Fruit fly (Drosophila melanogaster): ENCODE measurements around the gene axed.

The axed gene

dm6 chr3L:6576709-6577108 is 32.4 kb upstream of the axed start (continued):
- no peak for TF ChIP-seq fd102C (GFP tag; optimal IDR thresholded peaks at IDR 0.05)
- no peak for TF ChIP-seq Ets97D (GFP tag; optimal IDR thresholded peaks at IDR 0.05)
- TF ChIP-seq Gsc (GFP tag; IDR thresholded peaks at IDR 0.05), result 0 out of 2 replicates have a peak, but pooled peaks have one; percentile 7
- peak; percentile 18 for TF ChIP-seq CG6765 (GFP tag; optimal IDR thresholded peaks at IDR 0.05)
- peak; percentile 63 for TF ChIP-seq esg (GFP tag; conservative IDR thresholded peaks at IDR 0.05)
- no peak for TF ChIP-seq CG1602 (GFP tag; optimal IDR thresholded peaks at IDR 0.05)
- TF ChIP-seq fd64A (GFP tag; optimal IDR thresholded peaks at IDR 0.05), result no peak
- TF ChIP-seq CG10147 (GFP tag; optimal IDR thresholded peaks at IDR 0.05), result peak; percentile 31
- peak; percentile 42 for TF ChIP-seq HmgZ (tag; optimal IDR thresholded peaks at IDR 0.05)
- TF ChIP-seq gem (tag; optimal IDR thresholded peaks at IDR 0.05), result peak; percentile 70
- peak; percentile 68 for TF ChIP-seq CG3281 (GFP tag; optimal IDR thresholded peaks at IDR 0.05)
- no peak for TF ChIP-seq GATAe (GFP tag; conservative IDR thresholded peaks at IDR 0.05)
- peak; percentile 6 for TF ChIP-seq dm (GFP tag; optimal IDR thresholded peaks at IDR 0.05)
- TF ChIP-seq Fer3 (tag; optimal IDR thresholded peaks at IDR 0.05), result peak; percentile 71
- peak; percentile 39 for TF ChIP-seq CG1233 (GFP tag; optimal IDR thresholded peaks at IDR 0.05)
- peak; percentile 54 for TF ChIP-seq CG9609 (GFP tag; optimal IDR thresholded peaks at IDR 0.05)
- TF ChIP-seq CG4360 (GFP tag; IDR thresholded peaks at IDR 0.05), result no peak
- no peak for TF ChIP-seq inv (GFP tag; IDR thresholded peaks at IDR 0.05; ENCODE audit: partially characterized antibody)
- no peak for TF ChIP-seq disco-r (GFP tag; optimal IDR thresholded peaks at IDR 0.05)
- no peak for TF ChIP-seq Kr (GFP tag; optimal IDR thresholded peaks at IDR 0.05)
- TF ChIP-seq CG2120 (GFP tag; optimal IDR thresholded peaks at IDR 0.05), result peak; percentile 65
- no peak for TF ChIP-seq CG15696 (tag; optimal IDR thresholded peaks at IDR 0.05)
- no peak for TF ChIP-seq crol (GFP tag; IDR thresholded peaks at IDR 0.05)
- TF ChIP-seq CG32772 (GFP tag; IDR thresholded peaks at IDR 0.05), result peak; percentile 26; the same call in 1 of the 2 replicates
- TF ChIP-seq CG14050 (GFP tag; IDR thresholded peaks at IDR 0.05), result peak; percentile 77
- TF ChIP-seq zfh2 (GFP tag; optimal IDR thresholded peaks at IDR 0.05), result no peak
- TF ChIP-seq D19B (GFP tag; optimal IDR thresholded peaks at IDR 0.05), result no peak
- no peak for TF ChIP-seq ab (GFP tag; optimal IDR thresholded peaks at IDR 0.05)
- TF ChIP-seq MBD-R2 (GFP tag; IDR thresholded peaks at IDR 0.05), result no peak
- TF ChIP-seq ase (GFP tag; IDR thresholded peaks at IDR 0.05), result peak; percentile 72; the same call in 2 of the 3 replicates
- peak; percentile 60; the same call in 1 of the 3 replicates for TF ChIP-seq jigr1 (GFP tag; IDR thresholded peaks at IDR 0.05)
- TF ChIP-seq CG17912 (GFP tag; optimal IDR thresholded peaks at IDR 0.05), result no peak
- TF ChIP-seq H2.0 (GFP tag; IDR thresholded peaks at IDR 0.05), result peak; percentile 52; the same call in 1 of the 2 replicates
- peak; percentile 48 for TF ChIP-seq ERR (GFP tag; optimal IDR thresholded peaks at IDR 0.05)
- TF ChIP-seq Blimp-1 (GFP tag; optimal IDR thresholded peaks at IDR 0.05), result no peak
- TF ChIP-seq nom (GFP tag; optimal IDR thresholded peaks at IDR 0.05), result no peak
- TF ChIP-seq CG9797 (GFP tag; optimal IDR thresholded peaks at IDR 0.05), result no peak
- TF ChIP-seq grn (GFP tag; optimal IDR thresholded peaks at IDR 0.05), result no peak
- no peak for TF ChIP-seq p53 (GFP tag; optimal IDR thresholded peaks at IDR 0.05)
- no peak for TF ChIP-seq HLHmδ (GFP tag; optimal IDR thresholded peaks at IDR 0.05)
- peak; percentile 36; the same call in 1 of the 2 replicates for TF ChIP-seq Xrp1 (GFP tag; IDR thresholded peaks at IDR 0.05)
- peak; percentile 48; the same call in 1 of the 2 replicates for TF ChIP-seq ara (GFP tag; IDR thresholded peaks at IDR 0.05)
- TF ChIP-seq Aef1 (GFP tag; IDR thresholded peaks at IDR 0.05), result peak; percentile 42; the same call in 2 of the 3 replicates
- no peak for TF ChIP-seq psq (GFP tag; optimal IDR thresholded peaks at IDR 0.05)
- TF ChIP-seq Ets65A (GFP tag), result no peak
- peak; percentile 31 for TF ChIP-seq CG9437 (GFP tag; optimal IDR thresholded peaks at IDR 0.05)
- no peak for TF ChIP-seq kni (GFP tag; optimal IDR thresholded peaks at IDR 0.05)
- TF ChIP-seq CG18011 (GFP tag; optimal IDR thresholded peaks at IDR 0.05), result no peak
- peak; percentile 76 for TF ChIP-seq CG32767 (GFP tag; IDR thresholded peaks at IDR 0.05)
- TF ChIP-seq B-H2 (GFP tag; optimal IDR thresholded peaks at IDR 0.05), result no peak
- peak; percentile 68 for TF ChIP-seq oc (tag; optimal IDR thresholded peaks at IDR 0.05)

All from whole organism, embryonic.